Worm (Caenorhabditis elegans) whole organism, L4/young adult: ENCODE results near the gene C08F11.1.

Source experiments
- W03F9.2 ChIP-seq: fragments of 150-350 bp; optimal IDR thresholded peaks from 2 replicates; lab custom pipeline; 2014; ENCODE audit warnings: missing biosample characterization, missing genetic modification characterization
- him-1 ChIP-seq: sonication (generic microtip); optimal IDR thresholded peaks from 2 replicates; lab custom pipeline; 2016; ENCODE audit warnings: missing genotype, missing genetic modification reagents, missing genetic modification characterization, missing compliant biosample characterization

DNA sequence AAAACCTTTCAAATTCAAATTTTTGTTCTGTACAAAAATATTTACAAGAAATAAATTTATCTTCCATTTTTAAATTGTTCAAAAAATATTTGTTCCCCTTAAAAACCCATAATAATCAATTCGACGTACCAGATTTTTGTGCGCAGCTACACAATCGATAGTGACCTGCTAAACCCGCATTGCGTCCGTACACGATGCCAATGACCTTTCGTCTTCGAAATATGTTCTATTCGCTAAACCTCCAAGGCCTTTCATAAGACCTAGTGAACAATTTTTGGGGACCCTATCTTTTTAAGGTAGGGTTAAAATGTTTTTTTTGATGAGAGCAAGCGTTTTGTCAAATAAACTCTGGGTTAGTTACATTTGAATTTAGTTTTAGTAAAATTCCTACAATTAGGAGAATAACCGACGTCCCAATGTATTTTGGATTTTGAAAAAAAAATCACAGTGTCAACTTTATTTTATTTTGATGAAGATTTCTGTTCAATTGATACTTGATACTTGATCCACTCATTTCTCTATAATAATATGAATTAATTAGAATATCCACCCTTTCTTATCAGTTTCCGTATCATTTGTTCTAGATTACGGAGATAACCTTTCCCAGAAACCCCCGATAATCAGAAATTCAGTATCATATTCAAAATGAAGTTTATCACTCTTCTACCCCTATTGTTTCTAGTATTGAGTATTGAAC, 21.5 kb upstream of the C08F11.1 start, which contains the start of gene Y45F10B.59:
- TF ChIP-seq him-1 (tag; lab: Kevin White, UChicago) (no peak), W03F9.2 (tag; lab: Kevin White, UChicago) (no peak)
